Fruit fly (Drosophila melanogaster): ENCODE measurements around the gene CG11563.

The CG11563 gene

dm6 chr3R:31687782-31688181 is 49.1 kb upstream of the CG11563 start (continued):
- TF ChIP-seq NfI (GFP tag; optimal IDR thresholded peaks at IDR 0.05), result peak; percentile 16
- TF ChIP-seq CG11398 (GFP tag; optimal IDR thresholded peaks at IDR 0.05), result no peak
- TF ChIP-seq oc (tag; optimal IDR thresholded peaks at IDR 0.05), result peak; percentile 36
- peak; percentile 49 for TF ChIP-seq CG12391 (tag; optimal IDR thresholded peaks at IDR 0.05)
- TF ChIP-seq tup (GFP tag; optimal IDR thresholded peaks at IDR 0.05), result no peak
- TF ChIP-seq Rfx (GFP tag; IDR thresholded peaks at IDR 0.05), result 0 out of 2 replicates have a peak, but pooled peaks have one; percentile 6
- TF ChIP-seq CG30403 (GFP tag; optimal IDR thresholded peaks at IDR 0.05), result peak; percentile 55
- peak; percentile 90 for TF ChIP-seq Med (GFP tag)
- 0 out of 2 replicates have a peak, but pooled peaks have one; percentile 5 for TF ChIP-seq esg (GFP tag; conservative IDR thresholded peaks at IDR 0.05)
- TF ChIP-seq Dfd (GFP tag; optimal IDR thresholded peaks at IDR 0.05), result no peak
- TF ChIP-seq ftz-f1 (GFP tag; optimal IDR thresholded peaks at IDR 0.05), result no peak
- TF ChIP-seq Atf6 (GFP tag; IDR thresholded peaks at IDR 0.05), result no peak
- TF ChIP-seq CkIIα-i1 (GFP tag; IDR thresholded peaks at IDR 0.05), result no peak
- no peak for TF ChIP-seq Poxn (GFP tag; IDR thresholded peaks at IDR 0.05)
- peak; percentile 32; the same call in 1 of the 3 replicates for TF ChIP-seq dysf (GFP tag; IDR thresholded peaks at IDR 0.05)
- TF ChIP-seq CG18262 (tag; optimal IDR thresholded peaks at IDR 0.05), result peak; percentile 48
- peak; percentile 15 for TF ChIP-seq CG9609 (GFP tag; optimal IDR thresholded peaks at IDR 0.05)
- TF ChIP-seq CG10209 (GFP tag; optimal IDR thresholded peaks at IDR 0.05), result peak; percentile 33
- TF ChIP-seq CG18476 (GFP tag; optimal IDR thresholded peaks at IDR 0.05), result no peak
- peak; percentile 42 for TF ChIP-seq phol (tag; optimal IDR thresholded peaks at IDR 0.05)
- peak; percentile 29 for TF ChIP-seq Hr3 (GFP tag; optimal IDR thresholded peaks at IDR 0.05)
- no peak for TF ChIP-seq nerfin-2 (GFP tag; IDR thresholded peaks at IDR 0.05; ENCODE audit: partially characterized antibody)
- peak; percentile 67 for TF ChIP-seq CG17328 (GFP tag; IDR thresholded peaks at IDR 0.05)
- no peak for TF ChIP-seq HLHmδ (GFP tag; optimal IDR thresholded peaks at IDR 0.05)
- peak; percentile 36; the same call in 1 of the 2 replicates for TF ChIP-seq ranshi (GFP tag; IDR thresholded peaks at IDR 0.05)
- peak; percentile 4 for TF ChIP-seq CG1792 (GFP tag; optimal IDR thresholded peaks at IDR 0.05)
- peak; percentile 51 for TF ChIP-seq CG3407 (GFP tag; optimal IDR thresholded peaks at IDR 0.05)
- TF ChIP-seq D19A (tag; optimal IDR thresholded peaks at IDR 0.05), result peak; percentile 21
- TF ChIP-seq Hmx (GFP tag; optimal IDR thresholded peaks at IDR 0.05), result no peak
- peak; percentile 26; the same call in 1 of the 2 replicates for TF ChIP-seq CG10959 (GFP tag; IDR thresholded peaks at IDR 0.05)
- TF ChIP-seq CG2129 (GFP tag; IDR thresholded peaks at IDR 0.05; ENCODE audit: partially characterized antibody), result no peak
- TF ChIP-seq Nf-YB (GFP tag; optimal IDR thresholded peaks at IDR 0.05), result peak; percentile 5
- TF ChIP-seq grau (tag; optimal IDR thresholded peaks at IDR 0.05), result peak; percentile 27
- no peak for TF ChIP-seq abd-A (tag; optimal IDR thresholded peaks at IDR 0.05)
- peak; percentile 15 for TF ChIP-seq trem (tag; optimal IDR thresholded peaks at IDR 0.05)
- TF ChIP-seq BEAF-32 (GFP tag; optimal IDR thresholded peaks at IDR 0.05), result no peak
- no peak for TF ChIP-seq CG11093 (GFP tag; IDR thresholded peaks at IDR 0.05)
- TF ChIP-seq CG17385 (GFP tag; optimal IDR thresholded peaks at IDR 0.05), result peak; percentile 22
- TF ChIP-seq CG15514 (GFP tag; optimal IDR thresholded peaks at IDR 0.05), result no peak
- no peak for TF ChIP-seq Jarid2 (GFP tag; optimal IDR thresholded peaks at IDR 0.05)
- TF ChIP-seq Nf-YC (tag; optimal IDR thresholded peaks at IDR 0.05), result no peak
- 0 out of 3 replicates have a peak, but pooled peaks have one; percentile 31 for TF ChIP-seq CG34422 (GFP tag; IDR thresholded peaks at IDR 0.05)
- no peak for TF ChIP-seq Meics (GFP tag; optimal IDR thresholded peaks at IDR 0.05)
- TF ChIP-seq row (GFP tag; IDR thresholded peaks at IDR 0.05), result peak; percentile 36; the same call in 2 of the 3 replicates
- no peak for TF ChIP-seq CG7556 (GFP tag; optimal IDR thresholded peaks at IDR 0.05)
- TF ChIP-seq CG2202 (tag; optimal IDR thresholded peaks at IDR 0.05), result peak; percentile 46
- TF ChIP-seq CG7372 (GFP tag; IDR thresholded peaks at IDR 0.05), result no peak
- TF ChIP-seq GATAe (GFP tag; conservative IDR thresholded peaks at IDR 0.05), result no peak
- TF ChIP-seq org-1 (GFP tag; optimal IDR thresholded peaks at IDR 0.05), result no peak
- TF ChIP-seq Hsf (GFP tag; optimal IDR thresholded peaks at IDR 0.05), result peak; percentile 36
